Fruit fly (Drosophila melanogaster) whole organism, embryonic: ENCODE results near the gene Vha16-2.

ENCODE experiments used
- Antp ChIP-seq: fragments of 200-800 bp; sonication (Bioruptor generic); optimal IDR thresholded peaks from 3 replicates; lab custom pipeline; 2016; ENCODE audit warnings: missing biosample characterization, missing genetic modification characterization
- CG10209 ChIP-seq: fragments of 200-800 bp; sonication (Bioruptor generic); optimal IDR thresholded peaks from 3 replicates; lab custom pipeline; 2017; ENCODE audit warnings: missing biosample characterization, mild to moderate bottlenecking, missing genetic modification characterization, missing genetic modification reagents
- CG11695 ChIP-seq: fragments of 200-800 bp; sonication (Bioruptor generic); IDR thresholded peaks from 3 replicates; pipeline ENCODE4 v1.3.6; 2022; ENCODE audit warnings: missing biosample characterization, missing genetic modification characterization
- CG11723 ChIP-seq: fragments of 200-800 bp; sonication (Bioruptor generic); optimal IDR thresholded peaks from 2 replicates; lab custom pipeline; 2017; ENCODE audit warnings: missing biosample characterization, mild to moderate bottlenecking, missing genetic modification characterization
- CG12071 ChIP-seq: fragments of 200-800 bp; sonication (Bioruptor generic); optimal IDR thresholded peaks from 3 replicates; lab custom pipeline; 2018; ENCODE audit warnings: missing biosample characterization, mild to moderate bottlenecking, missing genetic modification characterization
- CG15696 ChIP-seq: fragments of 200-800 bp; sonication (Bioruptor generic); optimal IDR thresholded peaks from 2 replicates; lab custom pipeline; 2019; ENCODE audit warnings: missing biosample characterization, mild to moderate bottlenecking, missing genetic modification characterization, moderate library complexity
- CG1602 ChIP-seq: fragments of 200-800 bp; sonication (Bioruptor generic); optimal IDR thresholded peaks from 3 replicates; lab custom pipeline; 2016; ENCODE audit warnings: missing biosample characterization, missing genetic modification characterization
- CG1647 ChIP-seq: fragments of 200-800 bp; sonication (Bioruptor generic); optimal IDR thresholded peaks from 3 replicates; lab custom pipeline; 2016; ENCODE audit warnings: missing biosample characterization, missing genetic modification characterization
- CG17186 ChIP-seq: fragments of 200-800 bp; sonication (Bioruptor generic); optimal IDR thresholded peaks from 3 replicates; lab custom pipeline; 2017; ENCODE audit warnings: missing biosample characterization, missing genetic modification reagents, missing genetic modification characterization
- CG17568 ChIP-seq: fragments of 200-800 bp; sonication (Bioruptor generic); optimal IDR thresholded peaks from 2 replicates; lab custom pipeline; 2018; ENCODE audit warnings: missing biosample characterization, mild to moderate bottlenecking, missing genetic modification characterization, moderate library complexity
- CG1792 ChIP-seq: fragments of 200-800 bp; sonication (Bioruptor generic); optimal IDR thresholded peaks from 2 replicates; lab custom pipeline; 2016; ENCODE audit warnings: missing biosample characterization, missing genetic modification characterization
- CG18262 ChIP-seq: fragments of 200-800 bp; optimal IDR thresholded peaks from 3 replicates; lab custom pipeline; 2019; ENCODE audit warnings: missing biosample characterization, mild to moderate bottlenecking, missing genetic modification characterization, moderate library complexity
- CG1832 ChIP-seq: fragments of 200-800 bp; sonication (Bioruptor generic); optimal IDR thresholded peaks from 2 replicates; lab custom pipeline; 2017; ENCODE audit warnings: missing biosample characterization, mild to moderate bottlenecking, missing genetic modification characterization, inconsistent platforms
- CG30431 ChIP-seq: fragments of 200-800 bp; sonication (Bioruptor generic); optimal IDR thresholded peaks from 2 replicates; lab custom pipeline; 2017; ENCODE audit warnings: missing biosample characterization, missing genetic modification characterization
- CG32532 ChIP-seq: fragments of 200-800 bp; sonication (Bioruptor generic); IDR thresholded peaks from 2 replicates; pipeline ENCODE4 v1.3.6; 2022; ENCODE audit warnings: missing biosample characterization, missing genetic modification characterization
- CG32772 ChIP-seq: fragments of 200-800 bp; sonication (Bioruptor generic); IDR thresholded peaks from 2 replicates; pipeline ENCODE4 v1.3.6; 2022; ENCODE audit warnings: missing biosample characterization, missing genetic modification characterization
- CG33557 ChIP-seq: fragments of 200-800 bp; sonication (Bioruptor generic); optimal IDR thresholded peaks from 2 replicates; lab custom pipeline; 2019; ENCODE audit warnings: missing biosample characterization, mild to moderate bottlenecking, missing genetic modification characterization, moderate library complexity
- CG3726 ChIP-seq: fragments of 200-800 bp; sonication (Bioruptor generic); IDR thresholded peaks from 3 replicates; pipeline ENCODE4, ENCODE4 v1.3.6; 2022; ENCODE audit warnings: missing biosample characterization, missing genetic modification characterization
- CG4282 ChIP-seq: fragments of 200-800 bp; sonication (Bioruptor generic); optimal IDR thresholded peaks from 2 replicates; lab custom pipeline; 2016; ENCODE audit warnings: missing biosample characterization, missing genetic modification characterization
- CG4707 ChIP-seq: fragments of 200-800 bp; sonication (Bioruptor generic); optimal IDR thresholded peaks from 2 replicates; lab custom pipeline; 2018; ENCODE audit warnings: missing biosample characterization, mild to moderate bottlenecking, missing genetic modification characterization, moderate library complexity
- CG6254 ChIP-seq: fragments of 200-800 bp; sonication (Bioruptor generic); optimal IDR thresholded peaks from 3 replicates; lab custom pipeline; 2017; ENCODE audit warnings: mild to moderate bottlenecking, missing biosample characterization, missing genetic modification reagents, missing genetic modification characterization
- CG6654 ChIP-seq: fragments of 200-800 bp; sonication (Bioruptor generic); optimal IDR thresholded peaks from 2 replicates; lab custom pipeline; 2017; ENCODE audit warnings: missing biosample characterization, mild to moderate bottlenecking, missing genetic modification characterization
- CG6689 ChIP-seq: fragments of 200-800 bp; sonication (Bioruptor generic); IDR thresholded peaks from 2 replicates; pipeline ENCODE4 v1.3.6; 2022; ENCODE audit warnings: missing biosample characterization, missing genetic modification characterization
- CG7271 ChIP-seq: fragments of 200-800 bp; sonication (Bioruptor generic); optimal IDR thresholded peaks from 2 replicates; lab custom pipeline; 2018; ENCODE audit warnings: missing biosample characterization, mild to moderate bottlenecking, missing genetic modification characterization, moderate library complexity
- CG9876 ChIP-seq: fragments of 200-800 bp; sonication (Bioruptor generic); optimal IDR thresholded peaks from 2 replicates; lab custom pipeline; 2016; ENCODE audit warnings: missing biosample characterization, missing genetic modification characterization
- E2f1 ChIP-seq: fragments of 200-800 bp; sonication (Bioruptor generic); IDR thresholded peaks from 2 replicates; pipeline ENCODE4 v1.3.6; 2022; ENCODE audit warnings: missing biosample characterization, missing genetic modification characterization
- Ets97D ChIP-seq: fragments of 200-800 bp; sonication (Bioruptor generic); optimal IDR thresholded peaks from 3 replicates; lab custom pipeline; 2016; ENCODE audit warnings: missing biosample characterization, missing genetic modification characterization
- Gsc ChIP-seq: fragments of 200-800 bp; sonication (Bioruptor generic); IDR thresholded peaks from 2 replicates; pipeline ENCODE4 v1.3.6; 2022; ENCODE audit warnings: missing biosample characterization, missing genetic modification characterization
- Hr51 ChIP-seq, 2 experiments: fragments of 200-800 bp; sonication (Bioruptor generic); optimal IDR thresholded peaks; 2 replicates in 1 of 2; 3 replicates in 1 of 2; lab custom pipeline; 2016 to 2018; ENCODE audit warnings: missing biosample characterization in 2 of 2, missing genetic modification characterization in 2 of 2, mild to moderate bottlenecking in 1 of 2, moderate library complexity in 1 of 2
- Hr78 ChIP-seq, 2 experiments: fragments of 200-800 bp in 1 of 2; fragments of >200 bp in 1 of 2; sonication (Bioruptor generic) in 1 of 2; optimal IDR thresholded peaks; 2 replicates each; lab custom pipeline; 2017 to 2019; ENCODE audit warnings: missing biosample characterization in 2 of 2, missing genetic modification characterization in 2 of 2, mild to moderate bottlenecking in 1 of 2, moderate library complexity in 1 of 2
- Hsf ChIP-seq: fragments of 200-800 bp; sonication (Bioruptor generic); optimal IDR thresholded peaks from 3 replicates; lab custom pipeline; 2016; ENCODE audit warnings: missing biosample characterization, missing genetic modification characterization
- Med ChIP-seq: fragments of 200-800 bp; sonication (Bioruptor generic); peaks from one replicate; lab custom pipeline; 2016; ENCODE audit warnings: missing biosample characterization, missing genetic modification characterization, mild to moderate bottlenecking, inconsistent platforms, moderate library complexity
- Nf-YA ChIP-seq: fragments of 200-800 bp; sonication (Bioruptor generic); IDR thresholded peaks from 2 replicates; pipeline ENCODE4 v1.3.6; 2022; ENCODE audit warnings: missing biosample characterization, missing genetic modification characterization
- Sox102F ChIP-seq: fragments of 200-800 bp; sonication (Bioruptor generic); optimal IDR thresholded peaks from 2 replicates; lab custom pipeline; 2018; ENCODE audit warnings: missing biosample characterization, mild to moderate bottlenecking, missing genetic modification characterization, moderate library complexity
- Xbp1 ChIP-seq: fragments of 200-800 bp; sonication (Bioruptor generic); optimal IDR thresholded peaks from 3 replicates; lab custom pipeline; 2016; ENCODE audit warnings: missing biosample characterization, mild to moderate bottlenecking, missing genetic modification characterization
- Xrp1 ChIP-seq: fragments of 200-800 bp; sonication (Bioruptor generic); IDR thresholded peaks from 2 replicates; pipeline ENCODE4 v1.3.6; 2022; ENCODE audit warnings: missing biosample characterization, missing genetic modification characterization
- amos ChIP-seq: fragments of 200-800 bp; sonication (Bioruptor generic); IDR thresholded peaks from 2 replicates; pipeline ENCODE4 v1.3.6; 2022; ENCODE audit warnings: missing biosample characterization, missing genetic modification characterization; ENCODE audit not compliant: partially characterized antibody
- ap ChIP-seq: fragments of 200-800 bp; sonication (Bioruptor generic); IDR thresholded peaks from 2 replicates; pipeline ENCODE4 v1.3.6; 2022; ENCODE audit warnings: missing biosample characterization, missing genetic modification characterization
- bowl ChIP-seq: fragments of 200-800 bp; sonication (Bioruptor generic); IDR thresholded peaks from 2 replicates; pipeline ENCODE4 v1.3.6; 2022; ENCODE audit warnings: missing biosample characterization, missing genetic modification characterization
- danr ChIP-seq: fragments of 200-800 bp; sonication (Bioruptor generic); IDR thresholded peaks from 2 replicates; pipeline ENCODE4 v1.3.6; 2022; ENCODE audit warnings: missing biosample characterization, missing genetic modification characterization
- emc ChIP-seq: fragments of 200-800 bp; sonication (Bioruptor generic); optimal IDR thresholded peaks from 2 replicates; lab custom pipeline; 2016; ENCODE audit warnings: missing biosample characterization, missing genetic modification characterization
- fd102C ChIP-seq: fragments of 200-800 bp; sonication (Bioruptor generic); optimal IDR thresholded peaks from 2 replicates; lab custom pipeline; 2018; ENCODE audit warnings: missing biosample characterization, mild to moderate bottlenecking, missing genetic modification characterization, moderate library complexity
- gcm ChIP-seq: fragments of 200-800 bp; sonication (Bioruptor generic); optimal IDR thresholded peaks from 2 replicates; lab custom pipeline; 2019; ENCODE audit warnings: missing biosample characterization, mild to moderate bottlenecking, missing genetic modification characterization, moderate library complexity
- h ChIP-seq: fragments of >200 bp; optimal IDR thresholded peaks from 2 replicates; lab custom pipeline; 2017
- insv ChIP-seq, 2 experiments: fragments of 200-800 bp; sonication (Bioruptor generic); optimal IDR thresholded peaks; 3 replicates each; lab custom pipeline; 2016 to 2018; ENCODE audit warnings: missing biosample characterization in 2 of 2, missing genetic modification characterization in 2 of 2
- jumu ChIP-seq: fragments of 200-800 bp; sonication (Bioruptor generic); optimal IDR thresholded peaks from 3 replicates; lab custom pipeline; 2016; ENCODE audit warnings: missing biosample characterization, missing genetic modification characterization
- repo ChIP-seq: fragments of 200-800 bp; sonication (Bioruptor generic); optimal IDR thresholded peaks from 2 replicates; lab custom pipeline; 2016; ENCODE audit warnings: missing biosample characterization, missing genetic modification characterization
- slbo ChIP-seq: fragments of 200-800 bp; sonication (Bioruptor generic); IDR thresholded peaks from 2 replicates; pipeline ENCODE4 v1.3.6; 2022; ENCODE audit warnings: missing biosample characterization, missing genetic modification characterization
- sob ChIP-seq: fragments of 200-800 bp; sonication (Bioruptor generic); IDR thresholded peaks from 2 replicates; pipeline ENCODE4 v1.3.6; 2022; ENCODE audit warnings: missing biosample characterization, missing genetic modification characterization
- sqz ChIP-seq: fragments of 200-800 bp; sonication (Bioruptor generic); optimal IDR thresholded peaks from 3 replicates; lab custom pipeline; 2018; ENCODE audit warnings: missing biosample characterization, mild to moderate bottlenecking, missing genetic modification characterization
- twi ChIP-seq: fragments of 200-800 bp; optimal IDR thresholded peaks from 2 replicates; lab custom pipeline; 2019; ENCODE audit warnings: missing biosample characterization, mild to moderate bottlenecking, missing genetic modification characterization, moderate library complexity
- unpg ChIP-seq: fragments of 200-800 bp; sonication (Bioruptor generic); optimal IDR thresholded peaks from 3 replicates; lab custom pipeline; 2018; ENCODE audit warnings: missing biosample characterization, mild to moderate bottlenecking, missing genetic modification characterization, moderate library complexity

Vha16-2 gene

DNA sequence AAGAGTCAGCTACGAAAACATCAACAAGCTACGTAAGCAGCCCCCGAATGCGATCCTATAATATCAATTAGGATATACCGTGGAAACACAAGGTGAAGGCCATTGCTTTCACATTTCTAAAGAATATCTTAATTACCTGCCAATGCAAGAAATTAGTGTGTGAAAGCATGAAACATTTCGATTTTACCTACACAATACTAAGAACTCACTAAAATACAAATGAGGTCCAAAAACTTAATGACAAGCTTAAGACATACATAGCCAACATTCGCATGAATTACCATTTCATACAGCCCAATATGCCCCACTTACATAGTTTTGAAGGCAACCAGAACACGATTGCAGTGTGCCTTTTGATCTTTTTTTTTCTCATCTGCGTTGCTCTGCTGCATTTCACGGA lies 45.1 kb upstream of the Vha16-2 start (continued):
- TF ChIP-seq CG4707 (GFP tag; lab: Kevin White, UChicago) (no peak), CG12071 (no peak), emc (no peak), CG4282 (GFP tag; lab: Kevin White, UChicago) (no peak), CG17568 (GFP tag; lab: Kevin White, UChicago) (no peak), gcm (GFP tag; lab: Kevin White, UChicago) (no peak), fd102C (no peak), Hsf (GFP tag; lab: Kevin White, UChicago) (peak; percentile 50), CG3726 (GFP tag; lab: Robert Waterston, UW) (no peak), CG1647 (GFP tag; lab: Kevin White, UChicago) (no peak), Med (no peak), slbo (no peak), Gsc (GFP tag; lab: Robert Waterston, UW) (no peak), Nf-YA (GFP tag; lab: Robert Waterston, UW) (no peak), CG32532 (GFP tag; lab: Robert Waterston, UW) (no peak), sob (GFP tag; lab: Robert Waterston, UW) (no peak), CG33557 (no peak), E2f1 (GFP tag; lab: Robert Waterston, UW) (no peak), CG7271 (no peak), CG1792 (no peak), CG15696 (tag; lab: Kevin White, UChicago) (no peak), CG30431 (GFP tag; lab: Kevin White, UChicago) (peak; percentile 43), CG9876 (GFP tag; lab: Kevin White, UChicago) (no peak), Hr78 (GFP tag; optimal IDR thresholded peaks at IDR 0.05; lab: Kevin White, UChicago) (no peak), CG6654 (GFP tag; lab: Kevin White, UChicago) (no peak), sqz (GFP tag; lab: Kevin White, UChicago) (no peak), CG17186 (no peak), CG18262 (tag; lab: Kevin White, UChicago) (peak; percentile 63), Xbp1 (peak; percentile 36), CG1832 (GFP tag; lab: Kevin White, UChicago) (no peak), Hr51 (GFP tag; optimal IDR thresholded peaks at IDR 0.05; lab: Kevin White, UChicago) (peak in 1 of 2 experiments; percentile 44), danr (GFP tag; lab: Robert Waterston, UW) (no peak), CG1602 (peak; percentile 16), unpg (peak; percentile 26), Xrp1 (GFP tag; lab: Robert Waterston, UW) (no peak), ap (GFP tag; lab: Robert Waterston, UW) (0 out of 2 replicates have a peak, but pooled peaks have one; percentile 14), CG6254 (no peak), insv (GFP tag; optimal IDR thresholded peaks at IDR 0.05; lab: Kevin White, UChicago) (no peak), Antp (peak; percentile 13), bowl (no peak), CG10209 (GFP tag; lab: Kevin White, UChicago) (peak; percentile 48), CG11695 (no peak), CG11723 (peak; percentile 0), CG32772 (GFP tag; lab: Robert Waterston, UW) (no peak), h (no peak), repo (GFP tag; lab: Kevin White, UChicago) (no peak), amos (GFP tag; lab: Robert Waterston, UW) (no peak), CG6689 (GFP tag; lab: Robert Waterston, UW) (no peak), Sox102F (GFP tag; lab: Kevin White, UChicago) (peak; percentile 65), twi (tag; lab: Kevin White, UChicago) (no peak), jumu (peak; percentile 14), Ets97D (GFP tag; lab: Kevin White, UChicago) (no peak)
